Worm (Caenorhabditis elegans): ENCODE results near the gene F36A4.4.

The F36A4.4 gene

ce11 chrIV:4267320-4267719, at the start of gene F36A4.4:
Gene F36A4.4, plus strand, starts transcription at chrIV:4267620.
- no peak for TF ChIP-seq skn-1 (tag; optimal IDR thresholded peaks at IDR 0.05)
- no peak for TF ChIP-seq mab-5 (tag; optimal IDR thresholded peaks at IDR 0.05)

- TF ChIP-seq lin-11 (tag; optimal IDR thresholded peaks at IDR 0.05), result no peak
- no peak for TF ChIP-seq mdl-1 (tag; optimal IDR thresholded peaks at IDR 0.05)
- no peak for TF ChIP-seq blmp-1 (tag; optimal IDR thresholded peaks at IDR 0.05; ENCODE audit: insufficient read depth)
- no peak for TF ChIP-seq peb-1 (tag; optimal IDR thresholded peaks at IDR 0.05)
- no peak for TF ChIP-seq nhr-12 (tag; optimal IDR thresholded peaks at IDR 0.05)
- TF ChIP-seq nhr-11 (tag; optimal IDR thresholded peaks at IDR 0.05), result no peak
- no peak for TF ChIP-seq nhr-129 (tag; optimal IDR thresholded peaks at IDR 0.05)
- TF ChIP-seq lin-39 (tag; optimal IDR thresholded peaks at IDR 0.05), result no peak
- no peak for TF ChIP-seq fos-1 (tag; optimal IDR thresholded peaks at IDR 0.05)
- TF ChIP-seq aly-2 (tag; optimal IDR thresholded peaks at IDR 0.05), result no peak
- no peak for TF ChIP-seq skn-1 (tag; optimal IDR thresholded peaks at IDR 0.05)
- TF ChIP-seq sem-4 (tag; optimal IDR thresholded peaks at IDR 0.05), result no peak
- TF ChIP-seq unc-62 (GFP tag; optimal IDR thresholded peaks at IDR 0.05), result no peak
- TF ChIP-seq nhr-21 (tag; optimal IDR thresholded peaks at IDR 0.05), result no peak
- no peak for TF ChIP-seq lsy-2 (tag; optimal IDR thresholded peaks at IDR 0.05)
- TF ChIP-seq C34F6.9 (tag; optimal IDR thresholded peaks at IDR 0.05), result no peak
These were observed 49.1 kb upstream of the F36A4.4 start for ce11 chrIV:4218276-4218675.

ce11 chrIV:4219983-4220382, 47.4 kb upstream of the F36A4.4 start, which contains the start of gene F30B5.11:
Gene F30B5.11, minus strand, starts transcription at chrIV:4220083.
- TF ChIP-seq C34F6.9 (tag; optimal IDR thresholded peaks at IDR 0.05) (no peak), elt-1 (tag; optimal IDR thresholded peaks at IDR 0.05) (no peak), nhr-21 (tag; optimal IDR thresholded peaks at IDR 0.05) (no peak), F13H6.1 (tag; optimal IDR thresholded peaks at IDR 0.05) (no peak), peb-1 (tag; optimal IDR thresholded peaks at IDR 0.05) (no peak), ztf-4 (tag; optimal IDR thresholded peaks at IDR 0.05) (no peak), Y55F3AM.14 (GFP tag; optimal IDR thresholded peaks at IDR 0.05) (no peak), nhr-6 (tag; optimal IDR thresholded peaks at IDR 0.05) (no peak), mdl-1 (tag; optimal IDR thresholded peaks at IDR 0.05) (no peak), R02D3.7 (tag; optimal IDR thresholded peaks at IDR 0.05) (no peak), snpc-4 (tag; optimal IDR thresholded peaks at IDR 0.05) (no peak), nhr-25 (tag; optimal IDR thresholded peaks at IDR 0.05) (no peak), nhr-10 (tag; optimal IDR thresholded peaks at IDR 0.05) (no peak), mab-5 (tag; optimal IDR thresholded peaks at IDR 0.05) (no peak), gmeb-1 (tag; optimal IDR thresholded peaks at IDR 0.05) (no peak), nhr-129 (tag; optimal IDR thresholded peaks at IDR 0.05) (no peak), zag-1 (tag; optimal IDR thresholded peaks at IDR 0.05) (no peak)

ce11 chrIV:4225851-4226250, 41.6 kb upstream of the F36A4.4 start, which contains the start of gene srbc-71:
Gene srbc-71, minus strand, starts transcription at chrIV:4225951.
- TF ChIP-seq sma-3 (GFP tag; optimal IDR thresholded peaks at IDR 0.05) (no peak), ZK546.5 (tag; optimal IDR thresholded peaks at IDR 0.05) (no peak), unc-39 (tag; optimal IDR thresholded peaks at IDR 0.05) (no peak), R02D3.7 (tag; optimal IDR thresholded peaks at IDR 0.05) (no peak), unc-62 (GFP tag; optimal IDR thresholded peaks at IDR 0.05) (no peak), nhr-10 (tag; optimal IDR thresholded peaks at IDR 0.05) (no peak)

- TF ChIP-seq lin-13 (GFP tag; optimal IDR thresholded peaks at IDR 0.05), result no peak
- TF ChIP-seq fos-1 (tag; optimal IDR thresholded peaks at IDR 0.05), result no peak
- TF ChIP-seq ceh-16 (tag; optimal IDR thresholded peaks at IDR 0.05), result no peak
- TF ChIP-seq egl-27 (tag; optimal IDR thresholded peaks at IDR 0.05), result no peak
These were observed 39.5 kb upstream of the F36A4.4 start, which contains the start of gene srbc-70 for ce11 chrIV:4227917-4228316. Gene srbc-70, minus strand, starts transcription at chrIV:4228017.
